Worm (Caenorhabditis elegans) whole organism, L2 larva: ENCODE measurements around the gene Y38F1A.2.

ENCODE experiments used
- C34F6.9 ChIP-seq: fragments of 150-350 bp; optimal IDR thresholded peaks from 2 replicates; lab custom pipeline; 2014; ENCODE audit warnings: missing biosample characterization, missing genetic modification characterization
- F13H6.1 ChIP-seq: sonication (generic microtip); optimal IDR thresholded peaks from 2 replicates; lab custom pipeline; 2016; ENCODE audit warnings: missing genetic modification characterization, missing compliant biosample characterization
- Y55F3AM.14 ChIP-seq: fragments of 200-800 bp; sonication (Bioruptor generic); optimal IDR thresholded peaks from 2 replicates; lab custom pipeline; 2018; ENCODE audit warnings: mild to moderate bottlenecking, missing genetic modification characterization, missing compliant biosample characterization
- ZK546.5 ChIP-seq: sonication (generic microtip); optimal IDR thresholded peaks from 2 replicates; lab custom pipeline; 2017; ENCODE audit warnings: missing biosample characterization, missing genetic modification characterization
- alr-1 ChIP-seq: fragments of 150-350 bp; optimal IDR thresholded peaks from 2 replicates; lab custom pipeline; 2014; ENCODE audit warnings: missing biosample characterization, missing genetic modification characterization
- aly-2 ChIP-seq: fragments of 150-350 bp; optimal IDR thresholded peaks from 2 replicates; lab custom pipeline; 2014; ENCODE audit warnings: missing biosample characterization, missing genetic modification characterization
- ceh-16 ChIP-seq: fragments of 150-350 bp; optimal IDR thresholded peaks from 2 replicates; lab custom pipeline; 2014; ENCODE audit warnings: missing biosample characterization, missing genetic modification characterization
- ceh-82 ChIP-seq: fragments of 150-350 bp; optimal IDR thresholded peaks from 2 replicates; lab custom pipeline; 2014; ENCODE audit warnings: missing biosample characterization, missing genetic modification characterization
- crh-2 ChIP-seq: sonication (generic microtip); optimal IDR thresholded peaks from 2 replicates; lab custom pipeline; 2017; ENCODE audit warnings: missing biosample characterization, missing genetic modification characterization
- egl-27 ChIP-seq: sonication (generic microtip); optimal IDR thresholded peaks from 3 replicates; lab custom pipeline; 2017; ENCODE audit warnings: missing biosample characterization, missing genetic modification reagents, missing genetic modification characterization
- elt-1 ChIP-seq: fragments of 150-350 bp; optimal IDR thresholded peaks from 2 replicates; lab custom pipeline; 2014; ENCODE audit warnings: missing biosample characterization, missing genetic modification characterization
- elt-3 ChIP-seq: sonication (generic microtip); optimal IDR thresholded peaks from 2 replicates; lab custom pipeline; 2017; ENCODE audit warnings: missing biosample characterization, missing genetic modification characterization
- fos-1 ChIP-seq: fragments of 150-350 bp; optimal IDR thresholded peaks from 2 replicates; lab custom pipeline; 2014; ENCODE audit warnings: missing biosample characterization, missing genetic modification characterization
- gmeb-1 ChIP-seq: fragments of 150-350 bp; optimal IDR thresholded peaks from 2 replicates; lab custom pipeline; 2014; ENCODE audit warnings: missing biosample characterization, missing genetic modification characterization
- lin-11 ChIP-seq: fragments of 150-350 bp; sonication (generic microtip); optimal IDR thresholded peaks from 2 replicates; lab custom pipeline; 2014; ENCODE audit warnings: missing biosample characterization, missing genetic modification characterization, inconsistent platforms, mixed read lengths
- lin-13 ChIP-seq: fragments of 150-350 bp; optimal IDR thresholded peaks from 2 replicates; lab custom pipeline; 2014; ENCODE audit warnings: missing biosample characterization, missing genetic modification reagents, missing genetic modification characterization
- lin-39 ChIP-seq: fragments of 150-350 bp; optimal IDR thresholded peaks from 2 replicates; lab custom pipeline; 2014; ENCODE audit warnings: missing biosample characterization, missing genetic modification reagents, missing genetic modification characterization
- lsy-2 ChIP-seq, 2 experiments: fragments of 150-350 bp in 1 of 2; sonication (generic microtip) in 1 of 2; optimal IDR thresholded peaks; 2 replicates each; lab custom pipeline; 2014 to 2017; ENCODE audit warnings: missing biosample characterization in 2 of 2, missing genetic modification characterization in 2 of 2
- mab-5 ChIP-seq: fragments of 150-350 bp; optimal IDR thresholded peaks from 2 replicates; lab custom pipeline; 2014; ENCODE audit warnings: missing biosample characterization, missing genetic modification characterization
- mbf-1 ChIP-seq: sonication (generic microtip); optimal IDR thresholded peaks from 2 replicates; lab custom pipeline; 2017; ENCODE audit warnings: missing biosample characterization, missing genetic modification characterization
- nhr-10 ChIP-seq: sonication (generic microtip); optimal IDR thresholded peaks from 2 replicates; lab custom pipeline; 2017; ENCODE audit warnings: missing biosample characterization, missing genetic modification characterization
- nhr-12 ChIP-seq: fragments of 150-350 bp; optimal IDR thresholded peaks from 2 replicates; lab custom pipeline; 2014; ENCODE audit warnings: missing biosample characterization, missing genetic modification characterization
- nhr-129 ChIP-seq: fragments of 150-350 bp; optimal IDR thresholded peaks from 2 replicates; lab custom pipeline; 2014; ENCODE audit warnings: missing biosample characterization, missing genetic modification characterization
- nhr-21 ChIP-seq: fragments of 150-350 bp; optimal IDR thresholded peaks from 2 replicates; lab custom pipeline; 2014; ENCODE audit warnings: missing biosample characterization, missing genetic modification characterization
- nhr-23 ChIP-seq: fragments of 150-350 bp; optimal IDR thresholded peaks from 2 replicates; lab custom pipeline; 2014; ENCODE audit warnings: missing biosample characterization, missing genetic modification reagents, missing genetic modification characterization
- nhr-6 ChIP-seq: fragments of 150-350 bp; optimal IDR thresholded peaks from 2 replicates; lab custom pipeline; 2014; ENCODE audit warnings: missing biosample characterization, missing genetic modification characterization
- nhr-77 ChIP-seq: fragments of 150-350 bp; optimal IDR thresholded peaks from 2 replicates; lab custom pipeline; 2014; ENCODE audit warnings: missing biosample characterization, missing genetic modification characterization
- sem-4 ChIP-seq: fragments of 150-350 bp; optimal IDR thresholded peaks from 2 replicates; lab custom pipeline; 2014; ENCODE audit warnings: missing biosample characterization, missing genetic modification reagents, missing genetic modification characterization
- skn-1 ChIP-seq: sonication (generic microtip); optimal IDR thresholded peaks from 2 replicates; lab custom pipeline; 2017; ENCODE audit warnings: missing biosample characterization, missing genetic modification characterization
- sma-3 ChIP-seq: sonication (generic microtip); optimal IDR thresholded peaks from 2 replicates; lab custom pipeline; 2016; ENCODE audit warnings: missing genetic modification reagents, missing genetic modification characterization, missing compliant biosample characterization
- sma-9 ChIP-seq, 2 experiments: fragments of 150-350 bp in 1 of 2; sonication (generic microtip) in 1 of 2; optimal IDR thresholded peaks; 2 replicates each; lab custom pipeline; 2014 to 2016; ENCODE audit warnings: missing genetic modification characterization in 2 of 2, mild to moderate bottlenecking in 1 of 2, missing biosample characterization in 1 of 2, missing compliant biosample characterization in 1 of 2, missing genetic modification reagents in 1 of 2, moderate library complexity in 1 of 2
- snpc-4 ChIP-seq: fragments of 150-350 bp; optimal IDR thresholded peaks from 2 replicates; lab custom pipeline; 2014; ENCODE audit warnings: missing biosample characterization, missing genetic modification characterization
- unc-39 ChIP-seq: fragments of 150-350 bp; optimal IDR thresholded peaks from 2 replicates; lab custom pipeline; 2014; ENCODE audit warnings: missing biosample characterization, missing genetic modification characterization
- unc-55 ChIP-seq: fragments of 150-350 bp; sonication (generic microtip); optimal IDR thresholded peaks from 3 replicates; lab custom pipeline; 2014; ENCODE audit warnings: missing biosample characterization, missing genetic modification reagents, missing genetic modification characterization
- zag-1 ChIP-seq: fragments of 150-350 bp; optimal IDR thresholded peaks from 2 replicates; lab custom pipeline; 2014; ENCODE audit warnings: missing biosample characterization, missing genetic modification characterization
- ztf-1 ChIP-seq: fragments of 200-800 bp; sonication (Bioruptor generic); conservative IDR thresholded peaks from 2 replicates; pipeline ENCODE4 v1.3.6; 2022; ENCODE audit warnings: missing genetic modification characterization, missing compliant biosample characterization
- ztf-4 ChIP-seq: fragments of 150-350 bp; optimal IDR thresholded peaks from 2 replicates; lab custom pipeline; 2014; ENCODE audit warnings: missing biosample characterization, missing genetic modification characterization

Y38F1A.2 gene

ce11 chrII:12944587-12945126 is 10.1 kb upstream of the Y38F1A.2 start (continued):
- TF ChIP-seq ztf-4 (tag; lab: Kevin White, UChicago): peak; percentile 76
- TF ChIP-seq sem-4 (tag; lab: Kevin White, UChicago): peak; percentile 79
- TF ChIP-seq ZK546.5 (tag; lab: Kevin White, UChicago): peak; percentile 34
- TF ChIP-seq ceh-16 (tag; lab: Kevin White, UChicago): peak; percentile 98
- TF ChIP-seq skn-1 (tag; lab: Kevin White, UChicago): peak; percentile 22
- TF ChIP-seq ztf-1 (GFP tag; lab: Robert Waterston, UW): no peak
- peak; percentile 95 for TF ChIP-seq nhr-21 (tag; lab: Kevin White, UChicago)
- TF ChIP-seq unc-39 (tag; lab: Kevin White, UChicago): no peak
- no peak for TF ChIP-seq lin-39 (tag; lab: Kevin White, UChicago)

- TF ChIP-seq nhr-12 (tag; lab: Kevin White, UChicago): no peak
- no peak for TF ChIP-seq zag-1 (tag; lab: Kevin White, UChicago)
- no peak for TF ChIP-seq nhr-77 (tag; lab: Kevin White, UChicago)
- TF ChIP-seq Y55F3AM.14 (GFP tag; lab: Kevin White, UChicago): no peak
- no peak for TF ChIP-seq lsy-2 (tag; optimal IDR thresholded peaks at IDR 0.05; lab: Kevin White, UChicago)
- TF ChIP-seq crh-2 (tag; lab: Kevin White, UChicago): no peak
- no peak for TF ChIP-seq nhr-10 (tag; lab: Kevin White, UChicago)
- TF ChIP-seq nhr-23 (tag; lab: Kevin White, UChicago): no peak
- no peak for TF ChIP-seq lin-11 (tag; lab: Kevin White, UChicago)
- TF ChIP-seq snpc-4 (tag; lab: Kevin White, UChicago): no peak
- TF ChIP-seq ztf-1 (GFP tag; lab: Robert Waterston, UW): no peak
- TF ChIP-seq C34F6.9: no peak
- no peak for TF ChIP-seq sma-3 (GFP tag; lab: Kevin White, UChicago)
- TF ChIP-seq aly-2 (tag; lab: Kevin White, UChicago): no peak
- no peak for TF ChIP-seq nhr-6 (tag; lab: Kevin White, UChicago)
- TF ChIP-seq elt-1 (tag; lab: Kevin White, UChicago): no peak
Measured at ce11 chrII:12948158-12948557, 6.6 kb upstream of the Y38F1A.2 start, which contains the start of gene F58G1.7. F58G1.7 (minus strand) TSS chrII:12948258.

ce11 chrII:12953297-12953696 is 1.5 kb upstream of the Y38F1A.2 start:
- TF ChIP-seq F13H6.1 (tag; lab: Kevin White, UChicago) (peak; percentile 3), alr-1 (tag; lab: Kevin White, UChicago) (no peak), ZK546.5 (tag; lab: Kevin White, UChicago) (no peak), unc-39 (tag; lab: Kevin White, UChicago) (no peak), nhr-10 (tag; lab: Kevin White, UChicago) (no peak), snpc-4 (tag; lab: Kevin White, UChicago) (peak; percentile 76), lsy-2 (tag; optimal IDR thresholded peaks at IDR 0.05; lab: Kevin White, UChicago) (peak in 1 of 2 experiments; percentile 49), crh-2 (tag; lab: Kevin White, UChicago) (peak; percentile 30), gmeb-1 (peak; percentile 3), sma-9 (GFP tag; optimal IDR thresholded peaks at IDR 0.05; lab: Kevin White, UChicago) (peak; percentile 59), sma-9 (tag; optimal IDR thresholded peaks at IDR 0.05; lab: Kevin White, UChicago) (no peak), fos-1 (tag; lab: Kevin White, UChicago) (peak; percentile 31), mbf-1 (no peak), nhr-129 (tag; lab: Kevin White, UChicago) (peak; percentile 63), lin-13 (peak; percentile 11), sma-3 (GFP tag; lab: Kevin White, UChicago) (peak; percentile 10), nhr-77 (tag; lab: Kevin White, UChicago) (no peak), unc-55 (peak; percentile 54), elt-3 (tag; lab: Kevin White, UChicago) (no peak), C34F6.9 (peak; percentile 70), zag-1 (tag; lab: Kevin White, UChicago) (no peak), egl-27 (tag; lab: Kevin White, UChicago) (no peak)

ce11 chrII:12960206-12960605 is 5.4 kb downstream of the Y38F1A.2 start:
- no peak for TF ChIP-seq alr-1 (tag; lab: Kevin White, UChicago)
- TF ChIP-seq gmeb-1: no peak
- TF ChIP-seq C34F6.9: no peak
- TF ChIP-seq ztf-1 (GFP tag; lab: Robert Waterston, UW): no peak
- TF ChIP-seq ZK546.5 (tag; lab: Kevin White, UChicago): no peak
- no peak for TF ChIP-seq ceh-82 (tag; lab: Kevin White, UChicago)
- no peak for TF ChIP-seq mab-5 (tag; lab: Kevin White, UChicago)
